Worm (Caenorhabditis elegans): ENCODE measurements around the gene cnt-1.

cnt-1 gene

DNA sequence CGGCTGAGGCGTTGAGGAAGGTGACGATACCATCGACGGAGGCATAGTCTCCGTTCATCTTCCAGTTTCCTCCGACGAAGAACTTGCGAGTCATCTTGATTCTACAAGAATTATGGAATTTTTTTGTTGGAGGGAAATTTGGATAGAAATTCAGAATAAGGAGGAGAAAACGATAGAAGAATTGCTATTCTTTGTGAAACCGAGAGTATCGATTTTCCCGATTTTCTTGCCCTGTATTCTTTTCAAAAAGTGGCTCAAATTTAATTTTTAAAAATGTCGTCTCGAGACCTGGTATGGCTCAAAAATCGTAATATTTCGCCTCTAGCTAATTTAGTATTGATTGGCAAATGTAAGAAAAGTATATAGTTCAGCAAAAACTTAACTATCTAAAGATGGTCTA, 49.6 kb downstream of the cnt-1 start, which contains the start of gene tpi-1 (continued):
- TF ChIP-seq cebp-1 (GFP tag; IDR thresholded peaks at IDR 0.05) = no peak
- TF ChIP-seq cebp-1 (tag; optimal IDR thresholded peaks at IDR 0.05) = no peak
- TF ChIP-seq lir-1 (GFP tag; conservative IDR thresholded peaks at IDR 0.05) = no peak

DNA sequence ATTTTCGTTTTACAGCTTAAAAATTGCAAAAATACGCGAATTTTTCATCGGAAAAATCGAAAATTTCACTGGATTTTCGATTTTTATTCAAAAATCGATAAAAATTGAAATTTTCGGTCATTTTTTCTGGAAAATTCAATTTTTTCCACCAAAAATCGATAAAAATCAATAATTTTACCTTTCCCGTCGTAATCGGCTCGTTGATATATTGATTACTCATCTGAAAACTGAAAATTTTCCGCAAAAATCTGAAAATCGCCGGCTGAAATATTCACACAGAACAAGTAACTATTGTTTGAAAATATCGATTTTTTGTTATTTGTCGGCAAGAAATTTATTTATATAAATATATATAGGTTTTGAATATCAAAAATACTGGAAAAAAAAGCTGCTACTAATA, 52.2 kb downstream of the cnt-1 start, which contains the start of gene cyn-16:
TSS of gene cyn-16 (minus strand) at position 227 of the 400 bp plus-strand sequence.
- TF ChIP-seq ama-1 (optimal IDR thresholded peaks at IDR 0.05) (peak; percentile 32), ama-1 (GFP tag; optimal IDR thresholded peaks at IDR 0.05) (no peak), nfya-1 (tag; optimal IDR thresholded peaks at IDR 0.05; ENCODE audit: borderline replicate concordance, insufficient read depth) (no peak), cebp-1 (GFP tag; IDR thresholded peaks at IDR 0.05) (no peak), cebp-1 (tag; optimal IDR thresholded peaks at IDR 0.05) (peak; percentile 10), let-607 (tag; optimal IDR thresholded peaks at IDR 0.05) (no peak), lin-40 (tag; optimal IDR thresholded peaks at IDR 0.05) (no peak), ztf-22 (GFP tag; optimal IDR thresholded peaks at IDR 0.05) (no peak), chd-7 (tag; optimal IDR thresholded peaks at IDR 0.05) (no peak), somi-1 (GFP tag; optimal IDR thresholded peaks at IDR 0.05) (no peak)

DNA sequence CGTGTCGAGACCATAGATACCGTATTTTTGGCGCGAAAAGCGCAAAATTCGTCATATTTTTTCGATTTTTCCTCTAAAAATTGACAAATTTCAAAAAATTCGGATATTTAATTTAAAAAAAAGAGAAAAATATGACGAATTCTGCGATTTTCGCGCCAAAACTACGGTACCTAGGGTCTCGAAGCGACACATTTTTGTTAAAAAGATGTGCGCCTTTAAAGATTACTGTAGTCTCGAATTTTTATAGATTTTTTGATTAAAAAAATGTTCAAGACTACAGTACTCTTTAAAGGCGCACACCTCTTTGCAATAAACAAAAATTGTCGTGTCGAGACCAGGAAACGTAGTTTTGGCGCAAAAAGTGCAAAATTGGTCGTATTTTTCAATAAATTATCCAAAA, 52.6 kb downstream of the cnt-1 start:
- TF ChIP-seq xnd-1 (tag; optimal IDR thresholded peaks at IDR 0.05) = peak; percentile 56
- peak; percentile 20 for TF ChIP-seq efl-1 (GFP tag; optimal IDR thresholded peaks at IDR 0.05)
- peak; percentile 82 for TF ChIP-seq lsl-1 (GFP tag; optimal IDR thresholded peaks at IDR 0.05)
- no peak for TF ChIP-seq nfya-1 (tag; optimal IDR thresholded peaks at IDR 0.05; ENCODE audit: borderline replicate concordance, insufficient read depth)
- TF ChIP-seq lir-1 (GFP tag; conservative IDR thresholded peaks at IDR 0.05) = no peak
- TF ChIP-seq F33H1.4 (GFP tag; IDR thresholded peaks at IDR 0.05) = peak; percentile 55
- peak; percentile 46; the same call in 1 of the 2 replicates for TF ChIP-seq madf-6 (GFP tag; IDR thresholded peaks at IDR 0.05)

DNA sequence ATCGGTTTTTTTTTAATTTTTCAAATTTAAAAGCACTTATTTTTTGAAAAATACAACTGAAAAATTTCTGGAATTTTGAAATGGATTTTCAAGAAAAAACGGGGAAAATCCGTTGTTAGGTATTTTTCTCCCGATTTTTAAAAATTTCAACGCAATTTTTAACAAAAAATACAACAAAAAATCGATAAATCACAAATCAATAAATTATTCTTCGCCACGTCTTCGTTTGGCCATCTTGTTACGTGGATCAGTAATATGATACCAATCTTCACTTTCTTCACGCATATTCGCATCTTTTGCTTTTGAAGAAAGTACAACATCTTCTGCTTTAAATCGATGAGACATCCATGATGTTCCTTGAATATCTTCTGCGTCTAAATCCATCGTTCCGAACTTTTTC, 60.0 kb downstream of the cnt-1 start:
- TF ChIP-seq xnd-1 (tag; optimal IDR thresholded peaks at IDR 0.05) = no peak
- no peak for TF ChIP-seq madf-8 (GFP tag; conservative IDR thresholded peaks at IDR 0.05)
- TF ChIP-seq F57C9.4 (tag; optimal IDR thresholded peaks at IDR 0.05) = no peak

DNA sequence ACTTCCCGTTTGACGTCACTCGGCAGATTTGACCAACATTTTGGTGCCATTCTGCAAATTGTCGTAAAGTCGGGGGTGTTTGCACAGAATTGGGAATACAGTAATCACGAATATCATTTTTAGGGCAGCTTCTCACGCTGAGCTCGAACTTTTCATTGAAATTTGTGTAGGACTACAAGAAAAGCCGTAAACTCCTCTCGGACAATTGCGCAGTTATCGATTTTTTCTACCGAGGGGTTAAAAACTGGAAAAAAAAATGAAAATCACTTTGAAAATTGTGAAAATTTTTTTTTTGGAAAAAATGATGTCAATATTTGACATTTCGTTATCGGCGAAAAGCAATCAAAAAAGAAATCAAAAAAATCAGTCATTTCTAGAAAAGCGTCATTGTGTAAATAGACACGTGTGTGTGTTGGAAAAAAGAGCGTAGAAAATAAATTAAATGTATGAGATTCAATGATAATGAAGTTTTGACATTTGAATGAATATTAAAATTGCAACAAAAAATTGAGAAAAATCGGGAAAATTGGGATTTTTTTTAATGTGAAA, 60.9 kb downstream of the cnt-1 start, which contains the start of gene Y17G7B.8:
TSS of gene Y17G7B.8 (minus strand) at position 51 of the 549 bp plus-strand sequence.
- TF ChIP-seq ztf-18 (tag; optimal IDR thresholded peaks at IDR 0.05) (no peak), Y53F4B.3 (GFP tag; IDR thresholded peaks at IDR 0.05) (no peak), dox-1 (GFP tag; IDR thresholded peaks at IDR 0.05) (no peak), F39B2.1 (GFP tag; IDR thresholded peaks at IDR 0.05) (no peak), F57A8.1 (GFP tag; optimal IDR thresholded peaks at IDR 0.05) (no peak), K12H6.12 (tag; optimal IDR thresholded peaks at IDR 0.05) (no peak), F57C9.4 (tag; optimal IDR thresholded peaks at IDR 0.05) (no peak), rcor-1 (GFP tag; IDR thresholded peaks at IDR 0.05) (no peak), F23B12.7 (tag; optimal IDR thresholded peaks at IDR 0.05; ENCODE audit: insufficient read depth) (no peak), unc-62 (GFP tag; optimal IDR thresholded peaks at IDR 0.05) (peak; percentile 56), B0035.1 (tag; optimal IDR thresholded peaks at IDR 0.05) (no peak), hlh-12 (tag; optimal IDR thresholded peaks at IDR 0.05) (no peak), let-607 (tag; optimal IDR thresholded peaks at IDR 0.05) (peak; percentile 73 to 80), ceh-58 (GFP tag; IDR thresholded peaks at IDR 0.05) (no peak), Y53G8AR.9 (GFP tag; conservative IDR thresholded peaks at IDR 0.05) (no peak), let-526 (GFP tag; IDR thresholded peaks at IDR 0.05) (no peak), hlh-26 (GFP tag; conservative IDR thresholded peaks at IDR 0.05) (no peak), ceh-27 (GFP tag; optimal IDR thresholded peaks at IDR 0.05) (no peak), ets-4 (GFP tag; optimal IDR thresholded peaks at IDR 0.05) (no peak), ZK185.1 (tag; optimal IDR thresholded peaks at IDR 0.05; ENCODE audit: poor library complexity, severe bottlenecking) (no peak), unc-130 (GFP tag; optimal IDR thresholded peaks at IDR 0.05) (no peak), efl-1 (GFP tag; optimal IDR thresholded peaks at IDR 0.05) (no peak), tbx-9 (tag; optimal IDR thresholded peaks at IDR 0.05; ENCODE audit: borderline replicate concordance) (no peak), zim-3 (tag; optimal IDR thresholded peaks at IDR 0.05) (no peak), repo-1 (tag; optimal IDR thresholded peaks at IDR 0.05) (no peak), hmg-20 (GFP tag; IDR thresholded peaks at IDR 0.05) (no peak)

Measured in whole organism, young adult.